Fruit fly (Drosophila melanogaster) whole organism, pupa: Measurements from ENCODE around the gene Mob3.

Source experiments
- CG13204 ChIP-seq: fragments of 200-800 bp; sonication (Bioruptor generic); optimal IDR thresholded peaks from 2 replicates; lab custom pipeline; 2018; ENCODE audit warnings: missing biosample characterization, mild to moderate bottlenecking, missing genetic modification characterization, moderate library complexity
- Pif1B ChIP-seq: fragments of 200-800 bp; sonication (Bioruptor generic); optimal IDR thresholded peaks from 3 replicates; lab custom pipeline; 2016; ENCODE audit warnings: missing biosample characterization, missing genetic modification characterization
- gl ChIP-seq: fragments of 200-800 bp; sonication (Bioruptor generic); optimal IDR thresholded peaks from 2 replicates; lab custom pipeline; 2018; ENCODE audit warnings: missing biosample characterization, mild to moderate bottlenecking, missing genetic modification characterization

dm6 chr2L:10301918-10302317 lies 36.8 kb downstream of the Mob3 start, which contains the start of gene CG13138:
- TF ChIP-seq Pif1B (GFP tag; lab: Kevin White, UChicago): no peak
- no peak for TF ChIP-seq CG13204 (GFP tag; lab: Kevin White, UChicago)
- TF ChIP-seq gl (tag; lab: Kevin White, UChicago): no peak
